Fruit fly (Drosophila melanogaster) whole organism, embryonic: ENCODE measurements around the gene Desat1.

Experiments
- B-H2 ChIP-seq: fragments of 200-800 bp; sonication (Bioruptor generic); optimal IDR thresholded peaks from 2 replicates; lab custom pipeline; 2018; ENCODE audit warnings: missing biosample characterization, mild to moderate bottlenecking, missing genetic modification characterization
- Blimp-1 ChIP-seq: fragments of 200-800 bp; sonication (Bioruptor generic); optimal IDR thresholded peaks from 3 replicates; lab custom pipeline; 2018; ENCODE audit warnings: missing biosample characterization, missing genetic modification characterization, mild to moderate bottlenecking, moderate library complexity, missing genetic modification reagents
- CG10979 ChIP-seq: fragments of 200-800 bp; sonication (Bioruptor generic); optimal IDR thresholded peaks from 2 replicates; lab custom pipeline; 2018; ENCODE audit warnings: missing biosample characterization, mild to moderate bottlenecking, missing genetic modification characterization, moderate library complexity
- CG11093 ChIP-seq: fragments of 200-800 bp; sonication (Bioruptor generic); IDR thresholded peaks from 3 replicates; pipeline ENCODE4 v1.3.6; 2022; ENCODE audit warnings: missing biosample characterization, missing genetic modification characterization
- CG11456 ChIP-seq: fragments of 200-800 bp; sonication (Bioruptor generic); IDR thresholded peaks from 3 replicates; pipeline ENCODE4 v1.3.6; 2022; ENCODE audit warnings: missing biosample characterization, missing genetic modification characterization
- CG11560 ChIP-seq: fragments of 200-800 bp; sonication (Bioruptor generic); IDR thresholded peaks from 3 replicates; pipeline ENCODE4 v1.3.6; 2022; ENCODE audit warnings: missing biosample characterization, missing genetic modification characterization
- CG13123 ChIP-seq: fragments of 200-800 bp; sonication (Bioruptor generic); optimal IDR thresholded peaks from 2 replicates; lab custom pipeline; 2016; ENCODE audit warnings: missing biosample characterization, missing genetic modification characterization
- CG15269 ChIP-seq: fragments of 200-800 bp; sonication (Bioruptor generic); optimal IDR thresholded peaks from 2 replicates; lab custom pipeline; 2018; ENCODE audit warnings: missing biosample characterization, mild to moderate bottlenecking, missing genetic modification characterization, moderate library complexity
- CG17829 ChIP-seq: fragments of 200-800 bp; optimal IDR thresholded peaks from 2 replicates; lab custom pipeline; 2019; ENCODE audit warnings: missing biosample characterization, mild to moderate bottlenecking, missing genetic modification characterization, moderate library complexity
- CG1832 ChIP-seq: fragments of 200-800 bp; sonication (Bioruptor generic); optimal IDR thresholded peaks from 2 replicates; lab custom pipeline; 2017; ENCODE audit warnings: missing biosample characterization, mild to moderate bottlenecking, missing genetic modification characterization, inconsistent platforms
- CG2875 ChIP-seq: fragments of 200-800 bp; sonication (Bioruptor generic); optimal IDR thresholded peaks from 2 replicates; lab custom pipeline; 2017; ENCODE audit warnings: missing biosample characterization, mild to moderate bottlenecking, missing genetic modification characterization, missing genetic modification reagents
- CG31224 ChIP-seq: fragments of 200-800 bp; sonication (Bioruptor generic); IDR thresholded peaks from 2 replicates; pipeline ENCODE4 v1.3.6; 2022; ENCODE audit warnings: missing biosample characterization, missing genetic modification characterization
- CG32767 ChIP-seq: fragments of 200-800 bp; sonication (Bioruptor generic); IDR thresholded peaks from 2 replicates; pipeline ENCODE4 v1.3.6; 2022; ENCODE audit warnings: missing biosample characterization, missing genetic modification characterization
- CG34376 ChIP-seq: fragments of 200-800 bp; sonication (Bioruptor generic); optimal IDR thresholded peaks from 2 replicates; lab custom pipeline; 2018; ENCODE audit warnings: missing biosample characterization, mild to moderate bottlenecking, missing genetic modification characterization
- CG42726 ChIP-seq: fragments of 200-800 bp; sonication (Bioruptor generic); IDR thresholded peaks from 2 replicates; pipeline ENCODE4 v1.3.6; 2022; ENCODE audit warnings: missing biosample characterization, missing genetic modification characterization; ENCODE audit not compliant: partially characterized antibody
- CG6175 ChIP-seq: fragments of 200-800 bp; sonication (Bioruptor generic); IDR thresholded peaks from 3 replicates; pipeline ENCODE4 v1.3.6; 2022; ENCODE audit warnings: missing biosample characterization, missing genetic modification characterization
- CG6272 ChIP-seq: fragments of 200-800 bp; sonication (Bioruptor generic); IDR thresholded peaks from 2 replicates; pipeline ENCODE4 v1.3.6; 2022; ENCODE audit warnings: missing biosample characterization, missing genetic modification characterization
- CG8281 ChIP-seq: fragments of 200-800 bp; sonication (Bioruptor generic); optimal IDR thresholded peaks from 2 replicates; lab custom pipeline; 2018; ENCODE audit warnings: missing biosample characterization, mild to moderate bottlenecking, missing genetic modification characterization, moderate library complexity
- CG8478 ChIP-seq: fragments of >200 bp; optimal IDR thresholded peaks from 2 replicates; lab custom pipeline; 2018
- CG8765 ChIP-seq: fragments of 200-800 bp; sonication (Bioruptor generic); IDR thresholded peaks from 2 replicates; pipeline ENCODE4 v1.3.6; 2022; ENCODE audit warnings: missing biosample characterization, missing genetic modification characterization
- CHES-1-like ChIP-seq: fragments of 200-800 bp; sonication (Bioruptor generic); optimal IDR thresholded peaks from 2 replicates; lab custom pipeline; 2016; ENCODE audit warnings: missing biosample characterization, missing genetic modification characterization
- Dfd ChIP-seq, 2 experiments: fragments of >200 bp; optimal IDR thresholded peaks; 2 replicates each; lab custom pipeline; 2017; ENCODE audit warnings: missing biosample characterization in 2 of 2, missing genetic modification characterization in 2 of 2
- HLHmδ ChIP-seq: fragments of 200-800 bp; sonication (Bioruptor generic); optimal IDR thresholded peaks from 2 replicates; lab custom pipeline; 2018; ENCODE audit warnings: missing biosample characterization, mild to moderate bottlenecking, missing genetic modification characterization, moderate library complexity
- Hr78 ChIP-seq, 2 experiments: fragments of 200-800 bp in 1 of 2; fragments of >200 bp in 1 of 2; sonication (Bioruptor generic) in 1 of 2; optimal IDR thresholded peaks; 2 replicates each; lab custom pipeline; 2017 to 2019; ENCODE audit warnings: missing biosample characterization in 2 of 2, missing genetic modification characterization in 2 of 2, mild to moderate bottlenecking in 1 of 2, moderate library complexity in 1 of 2
- Lim3 ChIP-seq: fragments of 200-800 bp; sonication (Bioruptor generic); IDR thresholded peaks from 2 replicates; pipeline ENCODE4 v1.3.6; 2022; ENCODE audit warnings: missing biosample characterization, missing genetic modification characterization
- Lpt ChIP-seq: fragments of >200 bp; optimal IDR thresholded peaks from 2 replicates; lab custom pipeline; 2018; ENCODE audit warnings: missing biosample characterization, missing genetic modification characterization
- Med ChIP-seq: fragments of 200-800 bp; sonication (Bioruptor generic); peaks from one replicate; lab custom pipeline; 2016; ENCODE audit warnings: missing biosample characterization, missing genetic modification characterization, mild to moderate bottlenecking, inconsistent platforms, moderate library complexity
- Opbp ChIP-seq: fragments of 200-800 bp; sonication (Bioruptor generic); IDR thresholded peaks from 3 replicates; pipeline ENCODE4 v1.3.6; 2022; ENCODE audit warnings: missing biosample characterization, missing genetic modification characterization; ENCODE audit not compliant: partially characterized antibody
- Side ChIP-seq: fragments of 200-800 bp; sonication (Bioruptor generic); optimal IDR thresholded peaks from 2 replicates; lab custom pipeline; 2016; ENCODE audit warnings: missing biosample characterization, missing genetic modification characterization
- Trl ChIP-seq, 3 experiments: fragments of >200 bp in 2 of 3; fragments of 200-800 bp in 1 of 3; sonication (Bioruptor generic) in 1 of 3; optimal IDR thresholded peaks; 2 replicates in 1 of 3; 3 replicates in 2 of 3; lab custom pipeline; 2016 to 2017; ENCODE audit warnings: missing biosample characterization in 1 of 3, missing genetic modification characterization in 1 of 3
- al ChIP-seq: fragments of 200-800 bp; sonication (Bioruptor generic); IDR thresholded peaks from 2 replicates; pipeline ENCODE4 v1.3.6; 2022; ENCODE audit warnings: missing biosample characterization, missing genetic modification characterization
- aop ChIP-seq: fragments of 200-800 bp; sonication (Bioruptor generic); IDR thresholded peaks from 2 replicates; pipeline ENCODE4 v1.3.6; 2022; ENCODE audit warnings: missing biosample characterization, missing genetic modification characterization
- chn ChIP-seq: fragments of 200-800 bp; sonication (Bioruptor generic); optimal IDR thresholded peaks from 2 replicates; lab custom pipeline; 2016; ENCODE audit warnings: missing biosample characterization, missing genetic modification characterization
- disco-r ChIP-seq: fragments of 200-800 bp; sonication (Bioruptor generic); optimal IDR thresholded peaks from 2 replicates; lab custom pipeline; 2016; ENCODE audit warnings: missing biosample characterization, missing genetic modification characterization
- dm ChIP-seq: fragments of 200-800 bp; sonication (Bioruptor generic); optimal IDR thresholded peaks from 3 replicates; lab custom pipeline; 2016; ENCODE audit warnings: missing biosample characterization, missing genetic modification characterization
- fu2 ChIP-seq: fragments of 200-800 bp; sonication (Bioruptor generic); optimal IDR thresholded peaks from 2 replicates; lab custom pipeline; 2016; ENCODE audit warnings: missing biosample characterization, missing genetic modification characterization
- h ChIP-seq: fragments of >200 bp; optimal IDR thresholded peaks from 2 replicates; lab custom pipeline; 2017
- hb ChIP-seq: fragments of 200-800 bp; sonication (Bioruptor generic); IDR thresholded peaks from 3 replicates; pipeline ENCODE4 v1.3.6; 2022; ENCODE audit warnings: missing biosample characterization, missing genetic modification characterization; ENCODE audit not compliant: partially characterized antibody
- nau ChIP-seq: fragments of 200-800 bp; sonication (Bioruptor generic); optimal IDR thresholded peaks from 3 replicates; lab custom pipeline; 2017; ENCODE audit warnings: missing biosample characterization, mild to moderate bottlenecking, missing genetic modification characterization, missing genetic modification reagents
- nerfin-1 ChIP-seq: fragments of 200-800 bp; sonication (Bioruptor generic); optimal IDR thresholded peaks from 3 replicates; lab custom pipeline; 2019; ENCODE audit warnings: missing biosample characterization, mild to moderate bottlenecking, missing genetic modification characterization, moderate library complexity
- nom ChIP-seq: fragments of 200-800 bp; sonication (Bioruptor generic); optimal IDR thresholded peaks from 2 replicates; lab custom pipeline; 2017; ENCODE audit warnings: missing biosample characterization, missing genetic modification characterization, mild to moderate bottlenecking, moderate library complexity, missing genetic modification reagents
- peb ChIP-seq: fragments of 200-800 bp; sonication (Bioruptor generic); IDR thresholded peaks from 2 replicates; pipeline ENCODE4 v1.3.6; 2022; ENCODE audit warnings: missing biosample characterization, missing genetic modification characterization
- pita ChIP-seq: fragments of 200-800 bp; sonication (Bioruptor generic); optimal IDR thresholded peaks from 2 replicates; lab custom pipeline; 2017; ENCODE audit warnings: missing biosample characterization, mild to moderate bottlenecking, missing genetic modification characterization
- row ChIP-seq: fragments of 200-800 bp; sonication (Bioruptor generic); IDR thresholded peaks from 3 replicates; pipeline ENCODE4 v1.3.6; 2022; ENCODE audit warnings: missing biosample characterization, missing genetic modification characterization
- sima ChIP-seq: fragments of 200-800 bp; sonication (Bioruptor generic); optimal IDR thresholded peaks from 2 replicates; lab custom pipeline; 2016; ENCODE audit warnings: missing biosample characterization, missing genetic modification characterization
- sob ChIP-seq: fragments of 200-800 bp; sonication (Bioruptor generic); IDR thresholded peaks from 2 replicates; pipeline ENCODE4 v1.3.6; 2022; ENCODE audit warnings: missing biosample characterization, missing genetic modification characterization
- sr ChIP-seq: fragments of 200-800 bp; sonication (Bioruptor generic); IDR thresholded peaks from 3 replicates; pipeline ENCODE4 v1.3.6; 2022; ENCODE audit warnings: missing biosample characterization, missing genetic modification characterization
- ssp ChIP-seq: fragments of 200-800 bp; sonication (Bioruptor generic); IDR thresholded peaks from 2 replicates; pipeline ENCODE4 v1.3.6; 2022; ENCODE audit warnings: missing biosample characterization, missing genetic modification characterization
- ttk ChIP-seq: fragments of 200-800 bp; sonication (Bioruptor generic); IDR thresholded peaks from 2 replicates; pipeline ENCODE4 v2.1.2; 2022; ENCODE audit warnings: missing biosample characterization, missing genetic modification characterization
- zf30C ChIP-seq: fragments of 200-800 bp; sonication (Bioruptor generic); optimal IDR thresholded peaks from 3 replicates; lab custom pipeline; 2018; ENCODE audit warnings: missing biosample characterization, mild to moderate bottlenecking, missing genetic modification characterization

Gene Desat1

dm6 chr3R:12449617-12450242 lies 10.3 kb downstream of the Desat1 start (continued):
- TF ChIP-seq ssp (GFP tag; lab: Robert Waterston, UW), result no peak
- TF ChIP-seq B-H2 (GFP tag; lab: Kevin White, UChicago), result no peak
- TF ChIP-seq sr (GFP tag; lab: Robert Waterston, UW), result peak; percentile 76; the same call in 2 of the 3 replicates
- 0 out of 3 replicates have a peak, but pooled peaks have one; percentile 31 for TF ChIP-seq CG6175 (GFP tag; lab: Robert Waterston, UW)
- no peak for TF ChIP-seq h (lab: Kevin White, UChicago)
- TF ChIP-seq Lpt (GFP tag; lab: Kevin White, UChicago), result no peak
- no peak for TF ChIP-seq peb (GFP tag; lab: Robert Waterston, UW)
- TF ChIP-seq CG10979 (tag; lab: Kevin White, UChicago), result no peak
- no peak for TF ChIP-seq al (GFP tag; lab: Robert Waterston, UW)
- TF ChIP-seq CG11093 (GFP tag; lab: Robert Waterston, UW), result no peak
- TF ChIP-seq sob (GFP tag; lab: Robert Waterston, UW), result 0 out of 2 replicates have a peak, but pooled peaks have one; percentile 21
- peak; percentile 72 for TF ChIP-seq zf30C
- TF ChIP-seq CG15269 (tag; lab: Kevin White, UChicago), result no peak
- no peak for TF ChIP-seq CG13123 (GFP tag; lab: Kevin White, UChicago)
- no peak for TF ChIP-seq pita (GFP tag; lab: Kevin White, UChicago)
- 0 out of 3 replicates have a peak, but pooled peaks have one; percentile 25 for TF ChIP-seq Opbp (GFP tag; lab: Robert Waterston, UW)
- no peak for TF ChIP-seq CG11560 (tag; lab: Robert Waterston, UW)
- no peak for TF ChIP-seq disco-r (GFP tag; lab: Kevin White, UChicago)
- TF ChIP-seq Med, result peak; percentile 75
- TF ChIP-seq fu2 (GFP tag; lab: Kevin White, UChicago), result no peak
- TF ChIP-seq Blimp-1, result no peak
- TF ChIP-seq CG42726 (GFP tag; lab: Robert Waterston, UW), result no peak
- TF ChIP-seq CG2875 (GFP tag; lab: Kevin White, UChicago), result no peak
- TF ChIP-seq CG1832 (GFP tag; lab: Kevin White, UChicago), result peak; percentile 15
- TF ChIP-seq Side, result no peak
- TF ChIP-seq hb, result no peak
- peak; percentile 19 for TF ChIP-seq CG8478 (lab: Kevin White, UChicago)
- TF ChIP-seq CG11456 (GFP tag; lab: Robert Waterston, UW), result 0 out of 3 replicates have a peak, but pooled peaks have one; percentile 3
- no peak for TF ChIP-seq CG34376 (GFP tag; lab: Kevin White, UChicago)
- TF ChIP-seq CHES-1-like (GFP tag; lab: Kevin White, UChicago), result no peak
- peak; percentile 49 for TF ChIP-seq chn (GFP tag; lab: Kevin White, UChicago)
- TF ChIP-seq nerfin-1 (tag; lab: Kevin White, UChicago), result peak; percentile 78
- no peak for TF ChIP-seq CG6272 (GFP tag; lab: Robert Waterston, UW)
- TF ChIP-seq Dfd (GFP tag; optimal IDR thresholded peaks at IDR 0.05; lab: Kevin White, UChicago), result no peak
- no peak for TF ChIP-seq dm (GFP tag; lab: Kevin White, UChicago)
- peak; percentile 46; the same call in 1 of the 2 replicates for TF ChIP-seq CG32767 (GFP tag; lab: Robert Waterston, UW)
- TF ChIP-seq Hr78 (GFP tag; optimal IDR thresholded peaks at IDR 0.05; lab: Kevin White, UChicago), result peak in 1 of 2 experiments; percentile 62
- TF ChIP-seq Trl (optimal IDR thresholded peaks at IDR 0.05; lab: Kevin White, UChicago), result peak; percentile 35 to 58
- no peak for TF ChIP-seq Trl (GFP tag; optimal IDR thresholded peaks at IDR 0.05; lab: Kevin White, UChicago)
- no peak for TF ChIP-seq HLHmδ
- peak; percentile 60 for TF ChIP-seq nom (GFP tag; lab: Kevin White, UChicago)
- no peak for TF ChIP-seq sima
- no peak for TF ChIP-seq CG17829 (tag; lab: Kevin White, UChicago)
- TF ChIP-seq CG8765 (GFP tag; lab: Robert Waterston, UW), result no peak
- no peak for TF ChIP-seq aop
- TF ChIP-seq nau (GFP tag; lab: Kevin White, UChicago), result no peak
- no peak for TF ChIP-seq CG31224 (GFP tag; lab: Robert Waterston, UW)
- no peak for TF ChIP-seq Lim3
- peak; percentile 14; the same call in 1 of the 3 replicates for TF ChIP-seq row (GFP tag; lab: Robert Waterston, UW)
- TF ChIP-seq ttk (GFP tag; lab: Robert Waterston, UW), result no peak
- peak; percentile 1 for TF ChIP-seq CG8281 (tag; lab: Kevin White, UChicago)
